Fruit fly (Drosophila melanogaster) whole organism, embryonic: ENCODE results near the gene CG14537.

Experiments used
- Ada2b ChIP-seq: fragments of 200-800 bp; sonication (Bioruptor generic); IDR thresholded peaks from 2 replicates; pipeline ENCODE4 v1.3.6; 2022; ENCODE audit warnings: missing biosample characterization, missing genetic modification characterization
- CG11560 ChIP-seq: fragments of 200-800 bp; sonication (Bioruptor generic); IDR thresholded peaks from 3 replicates; pipeline ENCODE4 v1.3.6; 2022; ENCODE audit warnings: missing biosample characterization, missing genetic modification characterization
- CG11696 ChIP-seq: fragments of 200-800 bp; sonication (Bioruptor generic); IDR thresholded peaks from 2 replicates; pipeline ENCODE4 v1.3.6; 2022; ENCODE audit warnings: missing biosample characterization, missing genetic modification characterization
- CG12769 ChIP-seq: fragments of 200-800 bp; sonication (Bioruptor generic); optimal IDR thresholded peaks from 2 replicates; lab custom pipeline; 2019; ENCODE audit warnings: missing biosample characterization, mild to moderate bottlenecking, missing genetic modification characterization, moderate library complexity
- CG13296 ChIP-seq: fragments of 200-800 bp; sonication (Bioruptor generic); optimal IDR thresholded peaks from 3 replicates; lab custom pipeline; 2018; ENCODE audit warnings: missing biosample characterization, mild to moderate bottlenecking, missing genetic modification characterization
- CG13424 ChIP-seq: fragments of 200-800 bp; sonication (Bioruptor generic); optimal IDR thresholded peaks from 2 replicates; lab custom pipeline; 2019; ENCODE audit warnings: missing biosample characterization, mild to moderate bottlenecking, missing genetic modification characterization, moderate library complexity
- CG14441 ChIP-seq: fragments of 200-800 bp; sonication (Bioruptor generic); IDR thresholded peaks from 2 replicates; pipeline ENCODE4 v1.3.6; 2022; ENCODE audit warnings: missing biosample characterization, missing genetic modification characterization
- CG15514 ChIP-seq: fragments of 200-800 bp; sonication (Bioruptor generic); optimal IDR thresholded peaks from 3 replicates; lab custom pipeline; 2017; ENCODE audit warnings: missing biosample characterization, missing genetic modification characterization, mild to moderate bottlenecking, moderate library complexity, missing genetic modification reagents
- CG16815 ChIP-seq: fragments of 200-800 bp; sonication (Bioruptor generic); optimal IDR thresholded peaks from 3 replicates; lab custom pipeline; 2017; ENCODE audit warnings: missing biosample characterization, mild to moderate bottlenecking, missing genetic modification characterization
- CG2678 ChIP-seq: fragments of 200-800 bp; sonication (Bioruptor generic); optimal IDR thresholded peaks from 3 replicates; lab custom pipeline; 2019; ENCODE audit warnings: missing biosample characterization, mild to moderate bottlenecking, missing genetic modification characterization, moderate library complexity
- CG30403 ChIP-seq: fragments of 200-800 bp; sonication (Bioruptor generic); optimal IDR thresholded peaks from 3 replicates; lab custom pipeline; 2016; ENCODE audit warnings: missing biosample characterization, missing genetic modification characterization
- CG3163 ChIP-seq: fragments of 200-800 bp; sonication (Bioruptor generic); optimal IDR thresholded peaks from 3 replicates; lab custom pipeline; 2016; ENCODE audit warnings: missing biosample characterization, missing genetic modification characterization
- CG3281 ChIP-seq: fragments of 200-800 bp; sonication (Bioruptor generic); optimal IDR thresholded peaks from 3 replicates; lab custom pipeline; 2017; ENCODE audit warnings: missing biosample characterization, mild to moderate bottlenecking, missing genetic modification characterization
- CG33213 ChIP-seq: fragments of 200-800 bp; sonication (Bioruptor generic); optimal IDR thresholded peaks from 3 replicates; lab custom pipeline; 2016; ENCODE audit warnings: missing biosample characterization, missing genetic modification characterization
- CG4424 ChIP-seq: fragments of 200-800 bp; sonication (Bioruptor generic); optimal IDR thresholded peaks from 3 replicates; lab custom pipeline; 2016; ENCODE audit warnings: missing biosample characterization, missing genetic modification characterization
- CG5180 ChIP-seq: fragments of 200-800 bp; sonication (Bioruptor generic); optimal IDR thresholded peaks from 3 replicates; lab custom pipeline; 2017; ENCODE audit warnings: missing biosample characterization, missing genetic modification characterization, mild to moderate bottlenecking, moderate library complexity, missing genetic modification reagents
- CG7556 ChIP-seq: fragments of 200-800 bp; sonication (Bioruptor generic); optimal IDR thresholded peaks from 2 replicates; lab custom pipeline; 2017; ENCODE audit warnings: missing biosample characterization, mild to moderate bottlenecking, missing genetic modification characterization
- CG7839 ChIP-seq: fragments of 200-800 bp; sonication (Bioruptor generic); optimal IDR thresholded peaks from 3 replicates; lab custom pipeline; 2018; ENCODE audit warnings: missing biosample characterization, mild to moderate bottlenecking, missing genetic modification characterization, moderate library complexity
- CG8924 ChIP-seq: fragments of 200-800 bp; optimal IDR thresholded peaks from 3 replicates; lab custom pipeline; 2019; ENCODE audit warnings: missing biosample characterization, mild to moderate bottlenecking, missing genetic modification characterization, moderate library complexity
- Chrac-16 ChIP-seq: fragments of 200-800 bp; sonication (Bioruptor generic); optimal IDR thresholded peaks from 3 replicates; lab custom pipeline; 2016; ENCODE audit warnings: missing biosample characterization, missing genetic modification characterization
- CoRest ChIP-seq: fragments of 200-800 bp; sonication (Bioruptor generic); optimal IDR thresholded peaks from 3 replicates; lab custom pipeline; 2018; ENCODE audit warnings: missing biosample characterization, mild to moderate bottlenecking, missing genetic modification characterization, moderate library complexity
- D19B ChIP-seq: fragments of 200-800 bp; sonication (Bioruptor generic); optimal IDR thresholded peaks from 2 replicates; lab custom pipeline; 2017; ENCODE audit warnings: missing biosample characterization, mild to moderate bottlenecking, missing genetic modification characterization
- Dbx ChIP-seq: fragments of 200-800 bp; sonication (Bioruptor generic); IDR thresholded peaks from 3 replicates; pipeline ENCODE4 v1.3.6; 2022; ENCODE audit warnings: missing biosample characterization, missing genetic modification characterization
- Deaf1 ChIP-seq: fragments of 200-800 bp; optimal IDR thresholded peaks from 3 replicates; lab custom pipeline; 2019; ENCODE audit warnings: missing biosample characterization, mild to moderate bottlenecking, missing genetic modification characterization, moderate library complexity
- Dip2 ChIP-seq: fragments of 200-800 bp; sonication (Bioruptor generic); IDR thresholded peaks from 2 replicates; pipeline ENCODE4 v1.3.6; 2022; ENCODE audit warnings: missing biosample characterization, missing genetic modification characterization
- Doc2 ChIP-seq: fragments of 200-800 bp; sonication (Bioruptor generic); IDR thresholded peaks from 2 replicates; pipeline ENCODE4 v1.3.6; 2022; ENCODE audit warnings: missing biosample characterization, missing genetic modification characterization
- Gsc ChIP-seq: fragments of 200-800 bp; sonication (Bioruptor generic); IDR thresholded peaks from 2 replicates; pipeline ENCODE4 v1.3.6; 2022; ENCODE audit warnings: missing biosample characterization, missing genetic modification characterization
- H15 ChIP-seq: fragments of 200-800 bp; sonication (Bioruptor generic); IDR thresholded peaks from 3 replicates; pipeline ENCODE4 v1.3.6; 2022; ENCODE audit warnings: missing biosample characterization, missing genetic modification characterization
- Jarid2 ChIP-seq: fragments of 200-800 bp; sonication (Bioruptor generic); optimal IDR thresholded peaks from 3 replicates; lab custom pipeline; 2017; ENCODE audit warnings: mild to moderate bottlenecking, missing biosample characterization, missing genetic modification reagents, missing genetic modification characterization
- Lim3 ChIP-seq: fragments of 200-800 bp; sonication (Bioruptor generic); IDR thresholded peaks from 2 replicates; pipeline ENCODE4 v1.3.6; 2022; ENCODE audit warnings: missing biosample characterization, missing genetic modification characterization
- Mad ChIP-seq: fragments of 200-800 bp; sonication (Bioruptor generic); optimal IDR thresholded peaks from 2 replicates; lab custom pipeline; 2016; ENCODE audit warnings: missing biosample characterization, missing genetic modification characterization
- NK7.1 ChIP-seq: fragments of 200-800 bp; sonication (Bioruptor generic); optimal IDR thresholded peaks from 3 replicates; lab custom pipeline; 2016; ENCODE audit warnings: missing biosample characterization, missing genetic modification characterization
- Nf-YC ChIP-seq: fragments of 200-800 bp; optimal IDR thresholded peaks from 3 replicates; lab custom pipeline; 2019; ENCODE audit warnings: missing biosample characterization, mild to moderate bottlenecking, missing genetic modification characterization, moderate library complexity
- NfI ChIP-seq: fragments of 200-800 bp; sonication (Bioruptor generic); optimal IDR thresholded peaks from 3 replicates; lab custom pipeline; 2018; ENCODE audit warnings: missing biosample characterization, mild to moderate bottlenecking, missing genetic modification characterization, moderate library complexity
- Oli ChIP-seq: fragments of 200-800 bp; sonication (Bioruptor generic); optimal IDR thresholded peaks from 2 replicates; lab custom pipeline; 2018; ENCODE audit warnings: missing biosample characterization, mild to moderate bottlenecking, missing genetic modification characterization, moderate library complexity
- Optix ChIP-seq: fragments of 200-800 bp; sonication (Bioruptor generic); IDR thresholded peaks from 3 replicates; pipeline ENCODE4 v1.3.6; 2022; ENCODE audit warnings: missing biosample characterization, missing genetic modification characterization
- Ravus ChIP-seq: fragments of 200-800 bp; sonication (Bioruptor generic); IDR thresholded peaks from 2 replicates; pipeline ENCODE4 v1.3.6; 2022; ENCODE audit warnings: missing biosample characterization, missing genetic modification characterization
- Sry-β ChIP-seq: fragments of 200-800 bp; sonication (Bioruptor generic); optimal IDR thresholded peaks from 2 replicates; lab custom pipeline; 2018; ENCODE audit warnings: missing biosample characterization, mild to moderate bottlenecking, missing genetic modification characterization, moderate library complexity
- cwo ChIP-seq: fragments of 200-800 bp; sonication (Bioruptor generic); optimal IDR thresholded peaks from 3 replicates; lab custom pipeline; 2017; ENCODE audit warnings: missing biosample characterization, missing genetic modification characterization, mild to moderate bottlenecking, moderate library complexity, missing genetic modification reagents
- dysf ChIP-seq: fragments of 200-800 bp; sonication (Bioruptor generic); IDR thresholded peaks from 3 replicates; pipeline ENCODE4 v1.3.6; 2022; ENCODE audit warnings: missing biosample characterization, missing genetic modification characterization
- esg ChIP-seq: fragments of 200-800 bp; sonication (Bioruptor generic); conservative IDR thresholded peaks from 2 replicates; pipeline ENCODE4 v1.3.6; 2022; ENCODE audit warnings: missing biosample characterization, missing genetic modification characterization
- ftz-f1 ChIP-seq: fragments of 200-800 bp; sonication (Bioruptor generic); optimal IDR thresholded peaks from 2 replicates; lab custom pipeline; 2016; ENCODE audit warnings: missing biosample characterization, missing genetic modification characterization
- pho ChIP-seq: fragments of 200-800 bp; sonication (Bioruptor generic); optimal IDR thresholded peaks from 2 replicates; lab custom pipeline; 2016; ENCODE audit warnings: missing biosample characterization, missing genetic modification characterization
- pnt ChIP-seq: fragments of 200-800 bp; sonication (Bioruptor generic); optimal IDR thresholded peaks from 3 replicates; lab custom pipeline; 2016; ENCODE audit warnings: missing biosample characterization, missing genetic modification characterization
- pros ChIP-seq: fragments of 200-800 bp; sonication (Bioruptor generic); optimal IDR thresholded peaks from 3 replicates; lab custom pipeline; 2019; ENCODE audit warnings: missing biosample characterization, mild to moderate bottlenecking, missing genetic modification characterization, moderate library complexity
- scrt ChIP-seq: fragments of 200-800 bp; sonication (Bioruptor generic); optimal IDR thresholded peaks from 2 replicates; lab custom pipeline; 2018; ENCODE audit warnings: missing biosample characterization, mild to moderate bottlenecking, missing genetic modification characterization, moderate library complexity
- sob ChIP-seq: fragments of 200-800 bp; sonication (Bioruptor generic); IDR thresholded peaks from 2 replicates; pipeline ENCODE4 v1.3.6; 2022; ENCODE audit warnings: missing biosample characterization, missing genetic modification characterization
- sqz ChIP-seq: fragments of 200-800 bp; sonication (Bioruptor generic); optimal IDR thresholded peaks from 3 replicates; lab custom pipeline; 2018; ENCODE audit warnings: missing biosample characterization, mild to moderate bottlenecking, missing genetic modification characterization
- stc ChIP-seq: fragments of 200-800 bp; sonication (Bioruptor generic); IDR thresholded peaks from 2 replicates; pipeline ENCODE4 v1.3.6; 2022; ENCODE audit warnings: missing biosample characterization, missing genetic modification characterization
- tin ChIP-seq: fragments of 200-800 bp; sonication (Bioruptor generic); optimal IDR thresholded peaks from 3 replicates; lab custom pipeline; 2016; ENCODE audit warnings: missing biosample characterization, missing genetic modification characterization
- toy ChIP-seq: fragments of 200-800 bp; sonication (Bioruptor generic); IDR thresholded peaks from 2 replicates; pipeline ENCODE4 v1.3.6; 2022; ENCODE audit warnings: missing biosample characterization, missing genetic modification characterization
- ttk ChIP-seq: fragments of 200-800 bp; sonication (Bioruptor generic); IDR thresholded peaks from 2 replicates; pipeline ENCODE4 v2.1.2; 2022; ENCODE audit warnings: missing biosample characterization, missing genetic modification characterization

CG14537 gene

DNA sequence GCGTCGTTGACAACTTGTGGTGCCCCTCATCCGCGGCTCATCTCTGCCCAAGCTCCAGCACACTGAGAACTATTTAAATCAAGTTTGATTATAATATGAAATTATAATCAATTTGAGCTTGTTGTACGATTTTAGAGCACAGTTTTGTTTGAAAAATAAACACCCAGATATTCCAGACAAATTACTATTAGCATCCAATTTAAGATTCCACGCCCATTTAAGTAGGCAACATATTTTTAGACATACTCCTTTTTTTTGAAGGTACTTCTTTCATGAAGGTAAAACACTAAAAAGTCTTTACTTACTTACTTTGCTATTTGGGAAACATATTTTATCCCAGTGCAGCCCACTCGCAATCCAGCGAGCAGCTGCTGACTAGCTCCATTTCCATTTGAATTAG is 2.2 kb upstream of the CG14537 start (continued):
- TF ChIP-seq sqz (GFP tag; lab: Kevin White, UChicago) (no peak), esg (no peak; the same call in 1 of the 2 replicates), Optix (GFP tag; lab: Robert Waterston, UW) (no peak), CG3163 (GFP tag; lab: Kevin White, UChicago) (no peak), Dbx (GFP tag; lab: Robert Waterston, UW) (no peak), CG3281 (peak; percentile 8), CG15514 (GFP tag; lab: Kevin White, UChicago) (no peak), D19B (GFP tag; lab: Kevin White, UChicago) (no peak), Chrac-16 (GFP tag; lab: Kevin White, UChicago) (no peak), CG11696 (GFP tag; lab: Robert Waterston, UW) (no peak), scrt (GFP tag; lab: Kevin White, UChicago) (no peak), pho (GFP tag; lab: Kevin White, UChicago) (no peak), CG12769 (no peak), Mad (GFP tag; lab: Kevin White, UChicago) (no peak), CG5180 (no peak), CG2678 (tag; lab: Kevin White, UChicago) (peak; percentile 50), Ravus (GFP tag; lab: Robert Waterston, UW) (no peak), CG8924 (tag; lab: Kevin White, UChicago) (no peak), Lim3 (GFP tag; lab: Robert Waterston, UW) (no peak), CoRest (tag; lab: Kevin White, UChicago) (peak; percentile 27), CG4424 (GFP tag; lab: Kevin White, UChicago) (no peak), Ada2b (GFP tag; lab: Robert Waterston, UW) (no peak), Deaf1 (no peak), CG13424 (tag; lab: Kevin White, UChicago) (peak; percentile 22), toy (GFP tag; lab: Robert Waterston, UW) (no peak), CG33213 (GFP tag; lab: Kevin White, UChicago) (no peak), Jarid2 (GFP tag; lab: Kevin White, UChicago) (no peak), sob (GFP tag; lab: Robert Waterston, UW) (no peak), pros (no peak), Dip2 (GFP tag; lab: Robert Waterston, UW) (no peak), NK7.1 (GFP tag; lab: Kevin White, UChicago) (no peak), CG30403 (GFP tag; lab: Kevin White, UChicago) (peak; percentile 27), dysf (GFP tag; lab: Robert Waterston, UW) (peak; percentile 34; the same call in 1 of the 3 replicates), CG11560 (tag; lab: Robert Waterston, UW) (no peak), Nf-YC (tag; lab: Kevin White, UChicago) (no peak), Oli (tag; lab: Kevin White, UChicago) (peak; percentile 32), CG7556 (GFP tag; lab: Kevin White, UChicago) (peak; percentile 57), pnt (GFP tag; lab: Kevin White, UChicago) (no peak), cwo (peak; percentile 30), stc (GFP tag; lab: Robert Waterston, UW) (no peak), tin (GFP tag; lab: Kevin White, UChicago) (no peak), ftz-f1 (GFP tag; lab: Kevin White, UChicago) (no peak), Doc2 (GFP tag; lab: Robert Waterston, UW) (no peak), Gsc (no peak), ttk (no peak), Sry-β (GFP tag; lab: Kevin White, UChicago) (no peak), CG13296 (GFP tag; lab: Kevin White, UChicago) (no peak), CG7839 (tag; lab: Kevin White, UChicago) (peak; percentile 44), NfI (peak; percentile 14), H15 (GFP tag; lab: Robert Waterston, UW) (no peak), CG14441 (GFP tag; lab: Robert Waterston, UW) (no peak), CG16815 (GFP tag; lab: Kevin White, UChicago) (no peak)
